Worm (Caenorhabditis elegans) whole organism, L1 larva: ENCODE results near the gene Y39B6A.5.

Source experiments
- ceh-63 ChIP-seq: fragments of 200-800 bp; sonication (Bioruptor generic); optimal IDR thresholded peaks from 2 replicates; lab custom pipeline; 2018; ENCODE audit warnings: mild to moderate bottlenecking, missing genetic modification characterization, missing compliant biosample characterization
- ceh-88 ChIP-seq: fragments of 200-800 bp; sonication (Bioruptor generic); IDR thresholded peaks from 2 replicates; pipeline ENCODE4 v1.3.6; 2022; ENCODE audit warnings: missing genetic modification characterization, missing compliant biosample characterization
- efl-1 ChIP-seq, 4 experiments: fragments of 150-350 bp; optimal IDR thresholded peaks in 3 of 4; peaks in 1 of 4; 1 replicate in 1 of 4; 2 replicates in 3 of 4; lab custom pipeline; 2014; ENCODE audit warnings: missing biosample characterization in 2 of 4, missing genetic modification characterization in 2 of 4, missing genetic modification reagents in 2 of 4
- fos-1 ChIP-seq: fragments of 150-350 bp; optimal IDR thresholded peaks from 2 replicates; lab custom pipeline; 2014; ENCODE audit warnings: missing biosample characterization, missing genetic modification characterization
- lin-13 ChIP-seq: fragments of 150-350 bp; optimal IDR thresholded peaks from 2 replicates; lab custom pipeline; 2014; ENCODE audit warnings: missing biosample characterization, missing genetic modification reagents, missing genetic modification characterization
- lir-3 ChIP-seq: sonication (generic microtip); optimal IDR thresholded peaks from 2 replicates; lab custom pipeline; 2016; ENCODE audit warnings: mild to moderate bottlenecking, missing genetic modification characterization, moderate library complexity, missing compliant biosample characterization; ENCODE audit not compliant: poor library complexity
- mab-9 ChIP-seq: fragments of 200-800 bp; sonication (Bioruptor generic); IDR thresholded peaks from 2 replicates; pipeline ENCODE4 v1.3.6; 2022; ENCODE audit warnings: missing genetic modification reagents, missing genetic modification characterization, missing compliant biosample characterization
- nhr-19 ChIP-seq: fragments of 200-800 bp; sonication (Bioruptor generic); conservative IDR thresholded peaks from 2 replicates; pipeline ENCODE4 v1.3.6; 2022; ENCODE audit warnings: missing genetic modification characterization, missing compliant biosample characterization
- nhr-237 ChIP-seq: fragments of 150-350 bp; optimal IDR thresholded peaks from 2 replicates; lab custom pipeline; 2014; ENCODE audit warnings: missing biosample characterization, missing genetic modification characterization
- nhr-71 ChIP-seq: sonication (generic microtip); optimal IDR thresholded peaks from 2 replicates; lab custom pipeline; 2016; ENCODE audit warnings: mild to moderate bottlenecking, missing genetic modification characterization, moderate library complexity, missing compliant biosample characterization
- nhr-76 ChIP-seq: sonication (generic microtip); optimal IDR thresholded peaks from 2 replicates; lab custom pipeline; 2017; ENCODE audit warnings: missing biosample characterization, missing genetic modification characterization
- pqm-1 ChIP-seq: sonication (generic microtip); optimal IDR thresholded peaks from 3 replicates; lab custom pipeline; 2017; ENCODE audit warnings: missing biosample characterization, missing genetic modification characterization
- sox-4 ChIP-seq: sonication (generic microtip); optimal IDR thresholded peaks from 2 replicates; lab custom pipeline; 2016; ENCODE audit warnings: missing genetic modification characterization, missing compliant biosample characterization
- tbx-2 ChIP-seq: sonication (generic microtip); optimal IDR thresholded peaks from 2 replicates; lab custom pipeline; 2016; ENCODE audit warnings: missing genetic modification characterization, missing compliant biosample characterization
- unc-130 ChIP-seq: fragments of 150-350 bp; optimal IDR thresholded peaks from 2 replicates; lab custom pipeline; 2017; ENCODE audit warnings: missing biosample characterization, missing genetic modification characterization, inconsistent platforms
- unc-30 ChIP-seq: sonication (generic microtip); optimal IDR thresholded peaks from 2 replicates; lab custom pipeline; 2017; ENCODE audit warnings: missing biosample characterization, missing genetic modification characterization

Gene Y39B6A.5

DNA sequence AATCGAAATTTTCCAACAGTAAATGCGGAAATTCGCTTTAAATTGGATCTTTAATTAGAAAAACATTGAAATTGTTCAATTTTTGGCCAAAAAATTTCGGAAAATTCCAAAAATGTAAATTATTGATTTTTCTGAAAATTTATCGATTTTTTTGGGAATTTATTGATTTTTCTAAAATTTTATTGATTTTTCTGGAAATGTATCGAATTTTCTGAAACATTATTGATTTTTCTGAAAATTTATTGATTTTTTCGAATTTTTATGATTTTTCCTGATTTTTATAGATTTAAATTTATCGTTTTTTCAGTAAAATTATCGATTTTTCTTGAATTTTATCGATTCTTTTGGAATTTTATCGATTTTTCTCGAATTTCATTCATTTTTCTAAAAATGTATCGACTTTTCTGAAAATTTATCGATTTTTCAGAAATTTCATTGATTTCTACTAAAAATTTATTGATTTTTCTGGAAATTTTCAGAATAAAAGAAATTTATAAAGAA is 41.8 kb downstream of the Y39B6A.5 start:
- no peak for TF ChIP-seq sox-4 (tag; lab: Kevin White, UChicago)
- TF ChIP-seq nhr-76, result no peak
- TF ChIP-seq nhr-71 (tag; lab: Kevin White, UChicago), result no peak
- no peak for TF ChIP-seq pqm-1
- TF ChIP-seq ceh-88 (GFP tag; lab: Robert Waterston, UW), result no peak
- TF ChIP-seq ceh-63 (GFP tag; lab: Kevin White, UChicago), result no peak
- no peak for TF ChIP-seq mab-9 (GFP tag; lab: Robert Waterston, UW)
- TF ChIP-seq tbx-2 (tag; lab: Kevin White, UChicago), result no peak
- TF ChIP-seq unc-30 (tag; lab: Kevin White, UChicago), result no peak
- no peak for TF ChIP-seq nhr-19
- TF ChIP-seq nhr-237 (tag; lab: Kevin White, UChicago), result no peak
- TF ChIP-seq fos-1 (tag; lab: Kevin White, UChicago), result no peak
- TF ChIP-seq efl-1 (optimal IDR thresholded peaks at IDR 0.05; lab: Kevin White, UChicago), result no peak
- TF ChIP-seq efl-1 (GFP tag; optimal IDR thresholded peaks at IDR 0.05 in 1 of 2; lab: Kevin White, UChicago), result no peak
- no peak for TF ChIP-seq lir-3
- no peak for TF ChIP-seq lin-13 (GFP tag; lab: Kevin White, UChicago)
- TF ChIP-seq unc-130 (tag; lab: Kevin White, UChicago), result no peak
